Worm (Caenorhabditis elegans): ENCODE measurements around the gene F42G8.8.

F42G8.8 gene

ce11 chrIV:8146283-8146682 is 27.4 kb downstream of the F42G8.8 start:
- TF ChIP-seq flt-1 (GFP tag; IDR thresholded peaks at IDR 0.05): no peak
- TF ChIP-seq med-1 (GFP tag; optimal IDR thresholded peaks at IDR 0.05; ENCODE audit: insufficient read depth): no peak
- TF ChIP-seq ref-1 (GFP tag; conservative IDR thresholded peaks at IDR 0.05): no peak

ce11 chrIV:8148494-8148893 is 29.6 kb downstream of the F42G8.8 start, which contains the start of gene pmk-1:
TSS of gene pmk-1 (plus strand) at chrIV:8148794.
- TF ChIP-seq ztf-23 (GFP tag; IDR thresholded peaks at IDR 0.05) (no peak), ztf-29 (GFP tag; IDR thresholded peaks at IDR 0.05) (no peak), med-1 (GFP tag; optimal IDR thresholded peaks at IDR 0.05; ENCODE audit: insufficient read depth) (no peak), cog-1 (tag; optimal IDR thresholded peaks at IDR 0.05) (no peak), tab-1 (GFP tag; IDR thresholded peaks at IDR 0.05) (no peak), ref-1 (GFP tag; conservative IDR thresholded peaks at IDR 0.05) (no peak), T22C8.4 (GFP tag; IDR thresholded peaks at IDR 0.05) (no peak), flt-1 (GFP tag; IDR thresholded peaks at IDR 0.05) (no peak), klf-2 (GFP tag; conservative IDR thresholded peaks at IDR 0.05) (no peak)

- TF ChIP-seq ztf-29 (GFP tag; IDR thresholded peaks at IDR 0.05) (no peak), flt-1 (GFP tag; IDR thresholded peaks at IDR 0.05) (no peak), med-1 (GFP tag; optimal IDR thresholded peaks at IDR 0.05; ENCODE audit: insufficient read depth) (no peak), ztf-23 (GFP tag; IDR thresholded peaks at IDR 0.05) (no peak), T22C8.4 (GFP tag; IDR thresholded peaks at IDR 0.05) (no peak), klf-2 (GFP tag; conservative IDR thresholded peaks at IDR 0.05) (no peak), cog-1 (tag; optimal IDR thresholded peaks at IDR 0.05) (no peak), tab-1 (GFP tag; IDR thresholded peaks at IDR 0.05) (no peak), ref-1 (GFP tag; conservative IDR thresholded peaks at IDR 0.05) (no peak)
Measured at ce11 chrIV:8151721-8152120, 32.8 kb downstream of the F42G8.8 start.

- TF ChIP-seq ztf-23 (GFP tag; IDR thresholded peaks at IDR 0.05) (no peak), klf-2 (GFP tag; conservative IDR thresholded peaks at IDR 0.05) (no peak), ztf-29 (GFP tag; IDR thresholded peaks at IDR 0.05) (no peak), med-1 (GFP tag; optimal IDR thresholded peaks at IDR 0.05; ENCODE audit: insufficient read depth) (no peak), ref-1 (GFP tag; conservative IDR thresholded peaks at IDR 0.05) (no peak), tab-1 (GFP tag; IDR thresholded peaks at IDR 0.05) (no peak), flt-1 (GFP tag; IDR thresholded peaks at IDR 0.05) (no peak), T22C8.4 (GFP tag; IDR thresholded peaks at IDR 0.05) (no peak), cog-1 (tag; optimal IDR thresholded peaks at IDR 0.05) (no peak)
Measured at ce11 chrIV:8152145-8152544, 33.3 kb downstream of the F42G8.8 start, which contains the start of gene faah-2. TSS of gene faah-2 (plus strand) at chrIV:8152445.

ce11 chrIV:8152688-8153087 is 33.8 kb downstream of the F42G8.8 start:
- TF ChIP-seq ref-1 (GFP tag; conservative IDR thresholded peaks at IDR 0.05) (no peak), T22C8.4 (GFP tag; IDR thresholded peaks at IDR 0.05) (no peak), klf-2 (GFP tag; conservative IDR thresholded peaks at IDR 0.05) (no peak), med-1 (GFP tag; optimal IDR thresholded peaks at IDR 0.05; ENCODE audit: insufficient read depth) (no peak), ztf-29 (GFP tag; IDR thresholded peaks at IDR 0.05) (no peak), cog-1 (tag; optimal IDR thresholded peaks at IDR 0.05) (no peak), tab-1 (GFP tag; IDR thresholded peaks at IDR 0.05) (no peak), flt-1 (GFP tag; IDR thresholded peaks at IDR 0.05) (no peak), ztf-23 (GFP tag; IDR thresholded peaks at IDR 0.05) (no peak)

- no peak for TF ChIP-seq ztf-29 (GFP tag; IDR thresholded peaks at IDR 0.05)
- no peak for TF ChIP-seq tab-1 (GFP tag; IDR thresholded peaks at IDR 0.05)
- no peak for TF ChIP-seq klf-2 (GFP tag; conservative IDR thresholded peaks at IDR 0.05)
- TF ChIP-seq T22C8.4 (GFP tag; IDR thresholded peaks at IDR 0.05): no peak
- no peak for TF ChIP-seq ztf-23 (GFP tag; IDR thresholded peaks at IDR 0.05)
- TF ChIP-seq flt-1 (GFP tag; IDR thresholded peaks at IDR 0.05): no peak
- TF ChIP-seq cog-1 (tag; optimal IDR thresholded peaks at IDR 0.05): no peak
Measured at ce11 chrIV:8153163-8153562, 34.3 kb downstream of the F42G8.8 start.

ce11 chrIV:8154966-8155365 is 36.1 kb downstream of the F42G8.8 start:
- TF ChIP-seq flt-1 (GFP tag; IDR thresholded peaks at IDR 0.05): no peak
- no peak for TF ChIP-seq klf-2 (GFP tag; conservative IDR thresholded peaks at IDR 0.05)
- TF ChIP-seq ztf-29 (GFP tag; IDR thresholded peaks at IDR 0.05): no peak
- TF ChIP-seq ref-1 (GFP tag; conservative IDR thresholded peaks at IDR 0.05): no peak
- TF ChIP-seq cog-1 (tag; optimal IDR thresholded peaks at IDR 0.05): no peak
- TF ChIP-seq tab-1 (GFP tag; IDR thresholded peaks at IDR 0.05): no peak
- no peak for TF ChIP-seq ztf-23 (GFP tag; IDR thresholded peaks at IDR 0.05)
- no peak for TF ChIP-seq T22C8.4 (GFP tag; IDR thresholded peaks at IDR 0.05)
- no peak for TF ChIP-seq med-1 (GFP tag; optimal IDR thresholded peaks at IDR 0.05; ENCODE audit: insufficient read depth)

- no peak for TF ChIP-seq klf-2 (GFP tag; conservative IDR thresholded peaks at IDR 0.05)
- TF ChIP-seq tab-1 (GFP tag; IDR thresholded peaks at IDR 0.05): no peak
- TF ChIP-seq ref-1 (GFP tag; conservative IDR thresholded peaks at IDR 0.05): no peak
- TF ChIP-seq flt-1 (GFP tag; IDR thresholded peaks at IDR 0.05): no peak
- no peak for TF ChIP-seq cog-1 (tag; optimal IDR thresholded peaks at IDR 0.05)
- TF ChIP-seq med-1 (GFP tag; optimal IDR thresholded peaks at IDR 0.05; ENCODE audit: insufficient read depth): no peak
- TF ChIP-seq ztf-23 (GFP tag; IDR thresholded peaks at IDR 0.05): no peak
- no peak for TF ChIP-seq T22C8.4 (GFP tag; IDR thresholded peaks at IDR 0.05)
- no peak for TF ChIP-seq ztf-29 (GFP tag; IDR thresholded peaks at IDR 0.05)
Measured at ce11 chrIV:8157161-8157560, 38.3 kb downstream of the F42G8.8 start, which contains the start of gene B0218.5. TSS of gene B0218.5 (minus strand) at chrIV:8157261.

ce11 chrIV:8159087-8159486 is 40.2 kb downstream of the F42G8.8 start, which contains the start of gene faah-1:
TSS of gene faah-1 (plus strand) at chrIV:8159387.
- no peak for TF ChIP-seq flt-1 (GFP tag; IDR thresholded peaks at IDR 0.05)
- no peak for TF ChIP-seq tab-1 (GFP tag; IDR thresholded peaks at IDR 0.05)
- no peak for TF ChIP-seq med-1 (GFP tag; optimal IDR thresholded peaks at IDR 0.05; ENCODE audit: insufficient read depth)
- no peak for TF ChIP-seq cog-1 (tag; optimal IDR thresholded peaks at IDR 0.05)
- no peak for TF ChIP-seq ref-1 (GFP tag; conservative IDR thresholded peaks at IDR 0.05)
- no peak for TF ChIP-seq T22C8.4 (GFP tag; IDR thresholded peaks at IDR 0.05)
- TF ChIP-seq ztf-29 (GFP tag; IDR thresholded peaks at IDR 0.05): no peak
- no peak for TF ChIP-seq klf-2 (GFP tag; conservative IDR thresholded peaks at IDR 0.05)
- no peak for TF ChIP-seq ztf-23 (GFP tag; IDR thresholded peaks at IDR 0.05)

ce11 chrIV:8159995-8160394 is 41.1 kb downstream of the F42G8.8 start:
- TF ChIP-seq T22C8.4 (GFP tag; IDR thresholded peaks at IDR 0.05) (no peak), med-1 (GFP tag; optimal IDR thresholded peaks at IDR 0.05; ENCODE audit: insufficient read depth) (no peak), ref-1 (GFP tag; conservative IDR thresholded peaks at IDR 0.05) (no peak), cog-1 (tag; optimal IDR thresholded peaks at IDR 0.05) (no peak), flt-1 (GFP tag; IDR thresholded peaks at IDR 0.05) (no peak), tab-1 (GFP tag; IDR thresholded peaks at IDR 0.05) (no peak)

Measured in whole organism, midembryonic.